Fruit fly (Drosophila melanogaster) whole organism, pupa: ENCODE data around the gene crq.

Experiments
- CG10348 ChIP-seq: fragments of 200-800 bp; sonication (Bioruptor generic); IDR thresholded peaks from 2 replicates; pipeline ENCODE4 v1.3.6; 2022; ENCODE audit warnings: missing biosample characterization, missing genetic modification characterization
- CG12605 ChIP-seq: fragments of 200-800 bp; sonication (Bioruptor generic); IDR thresholded peaks from 2 replicates; pipeline ENCODE4 v1.3.6; 2022; ENCODE audit warnings: missing biosample characterization, missing genetic modification characterization
- CG13204 ChIP-seq: fragments of 200-800 bp; sonication (Bioruptor generic); optimal IDR thresholded peaks from 2 replicates; lab custom pipeline; 2018; ENCODE audit warnings: missing biosample characterization, mild to moderate bottlenecking, missing genetic modification characterization, moderate library complexity
- CG14655 ChIP-seq: fragments of 200-800 bp; sonication (Bioruptor generic); optimal IDR thresholded peaks from 3 replicates; lab custom pipeline; 2017; ENCODE audit warnings: mild to moderate bottlenecking, missing biosample characterization, missing genetic modification reagents, missing genetic modification characterization
- CG15710 ChIP-seq: fragments of 200-800 bp; sonication (Bioruptor generic); optimal IDR thresholded peaks from 2 replicates; lab custom pipeline; 2018; ENCODE audit warnings: missing biosample characterization, mild to moderate bottlenecking, missing genetic modification characterization, moderate library complexity
- CG17806 ChIP-seq: fragments of 200-800 bp; sonication (Bioruptor generic); optimal IDR thresholded peaks from 2 replicates; lab custom pipeline; 2018; ENCODE audit warnings: missing biosample characterization, mild to moderate bottlenecking, missing genetic modification characterization, moderate library complexity
- CG32121 ChIP-seq: fragments of 200-800 bp; sonication (Bioruptor generic); IDR thresholded peaks from 2 replicates; pipeline ENCODE4 v1.3.6; 2022; ENCODE audit warnings: missing biosample characterization, missing genetic modification characterization
- CG34367 ChIP-seq: fragments of 200-800 bp; sonication (Bioruptor generic); optimal IDR thresholded peaks from 2 replicates; lab custom pipeline; 2018; ENCODE audit warnings: missing biosample characterization, mild to moderate bottlenecking, missing genetic modification characterization
- CG4496 ChIP-seq: fragments of 200-800 bp; sonication (Bioruptor generic); IDR thresholded peaks from 3 replicates; pipeline ENCODE4 v1.3.6; 2022; ENCODE audit warnings: missing biosample characterization, missing genetic modification characterization
- CG8159 ChIP-seq: fragments of 200-800 bp; sonication (Bioruptor generic); optimal IDR thresholded peaks from 3 replicates; lab custom pipeline; 2018; ENCODE audit warnings: missing biosample characterization, mild to moderate bottlenecking, missing genetic modification characterization, moderate library complexity
- CG8301 ChIP-seq: fragments of 200-800 bp; sonication (Bioruptor generic); optimal IDR thresholded peaks from 2 replicates; lab custom pipeline; 2018; ENCODE audit warnings: missing biosample characterization, mild to moderate bottlenecking, missing genetic modification characterization
- CG9948 ChIP-seq: fragments of 200-800 bp; sonication (Bioruptor generic); optimal IDR thresholded peaks from 2 replicates; lab custom pipeline; 2018; ENCODE audit warnings: missing biosample characterization, mild to moderate bottlenecking, missing genetic modification characterization, moderate library complexity
- D1 ChIP-seq: fragments of 200-800 bp; sonication (Bioruptor generic); optimal IDR thresholded peaks from 2 replicates; lab custom pipeline; 2018; ENCODE audit warnings: missing biosample characterization, mild to moderate bottlenecking, missing genetic modification characterization, moderate library complexity
- EcR ChIP-seq: fragments of 200-800 bp; sonication (Bioruptor generic); optimal IDR thresholded peaks from 3 replicates; lab custom pipeline; 2019; ENCODE audit warnings: missing biosample characterization, missing genetic modification characterization, mild to moderate bottlenecking, moderate library complexity, missing genetic modification reagents
- Ets98B ChIP-seq: fragments of 200-800 bp; sonication (Bioruptor generic); IDR thresholded peaks from 2 replicates; pipeline ENCODE4 v1.3.6; 2022; ENCODE audit warnings: missing biosample characterization, missing genetic modification characterization
- Pif1A ChIP-seq: fragments of 200-800 bp; sonication (Bioruptor generic); optimal IDR thresholded peaks from 3 replicates; lab custom pipeline; 2016; ENCODE audit warnings: missing biosample characterization, missing genetic modification characterization
- Pif1B ChIP-seq: fragments of 200-800 bp; sonication (Bioruptor generic); optimal IDR thresholded peaks from 3 replicates; lab custom pipeline; 2016; ENCODE audit warnings: missing biosample characterization, missing genetic modification characterization
- Snoo ChIP-seq: fragments of 200-800 bp; sonication (Bioruptor generic); optimal IDR thresholded peaks from 3 replicates; lab custom pipeline; 2017; ENCODE audit warnings: missing biosample characterization, mild to moderate bottlenecking, missing genetic modification characterization, inconsistent platforms
- fd96Ca ChIP-seq: fragments of 200-800 bp; sonication (Bioruptor generic); IDR thresholded peaks from 3 replicates; pipeline ENCODE4 v1.3.6; 2022; ENCODE audit warnings: missing biosample characterization, missing genetic modification characterization
- gl ChIP-seq: fragments of 200-800 bp; sonication (Bioruptor generic); optimal IDR thresholded peaks from 2 replicates; lab custom pipeline; 2018; ENCODE audit warnings: missing biosample characterization, mild to moderate bottlenecking, missing genetic modification characterization
- rn ChIP-seq: fragments of 200-800 bp; sonication (Bioruptor generic); IDR thresholded peaks from 2 replicates; pipeline ENCODE4 v1.3.6; 2022; ENCODE audit warnings: missing biosample characterization, missing genetic modification characterization

Gene crq

DNA sequence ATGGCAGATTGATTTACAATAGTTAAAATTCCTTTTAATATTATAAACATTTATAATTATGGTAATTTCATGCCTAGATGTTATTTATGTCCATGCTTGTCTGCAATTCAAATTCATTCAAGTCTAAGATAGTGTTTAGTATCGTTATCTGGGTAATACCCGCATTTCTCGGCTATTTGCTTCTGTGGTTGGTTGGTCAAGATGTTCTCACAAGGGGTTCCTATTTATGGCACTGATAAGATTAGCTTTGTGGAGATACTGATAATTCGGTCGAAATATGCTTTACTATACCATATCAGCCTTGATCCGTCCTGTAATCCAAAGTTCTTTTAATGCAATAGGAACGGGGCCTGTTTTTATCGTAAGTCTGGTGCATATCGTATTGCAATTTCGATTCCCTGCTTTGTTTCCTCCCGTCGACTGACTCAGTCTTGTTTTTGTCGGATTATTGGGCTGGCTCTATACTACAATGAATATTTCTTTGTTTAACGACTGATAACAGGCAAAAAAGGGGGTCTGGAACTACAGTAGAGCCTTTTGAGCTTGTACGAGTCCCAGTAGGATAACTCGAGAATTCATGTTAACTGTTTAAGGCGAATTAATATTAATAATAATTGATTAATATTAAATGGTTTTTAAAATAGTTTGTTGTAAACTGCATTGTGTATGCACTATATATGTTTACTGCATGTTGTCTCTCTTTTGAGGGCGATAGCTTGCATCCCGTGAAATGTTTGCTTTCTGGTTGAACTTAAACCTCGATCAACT lies 935 bp downstream of the crq start:
- TF ChIP-seq CG34367 (tag; lab: Kevin White, UChicago) (no peak), fd96Ca (no peak), CG32121 (GFP tag; lab: Robert Waterston, UW) (peak; percentile 71), CG17806 (tag; lab: Kevin White, UChicago) (peak; percentile 53), Pif1B (GFP tag; lab: Kevin White, UChicago) (peak; percentile 40), CG4496 (GFP tag; lab: Robert Waterston, UW) (peak; percentile 55; the same call in 2 of the 3 replicates), gl (tag; lab: Kevin White, UChicago) (no peak), CG12605 (no peak), CG8159 (tag; lab: Kevin White, UChicago) (peak; percentile 60), rn (GFP tag; lab: Robert Waterston, UW) (no peak), D1 (no peak), EcR (GFP tag; lab: Kevin White, UChicago) (peak; percentile 35), CG13204 (GFP tag; lab: Kevin White, UChicago) (no peak), Snoo (tag; lab: Kevin White, UChicago) (no peak), CG15710 (tag; lab: Kevin White, UChicago) (peak; percentile 44), CG9948 (tag; lab: Kevin White, UChicago) (peak; percentile 15), Ets98B (peak; percentile 60; the same call in 1 of the 2 replicates), CG10348 (GFP tag; lab: Robert Waterston, UW) (no peak), Pif1A (no peak), CG8301 (no peak), CG14655 (GFP tag; lab: Kevin White, UChicago) (no peak)

DNA sequence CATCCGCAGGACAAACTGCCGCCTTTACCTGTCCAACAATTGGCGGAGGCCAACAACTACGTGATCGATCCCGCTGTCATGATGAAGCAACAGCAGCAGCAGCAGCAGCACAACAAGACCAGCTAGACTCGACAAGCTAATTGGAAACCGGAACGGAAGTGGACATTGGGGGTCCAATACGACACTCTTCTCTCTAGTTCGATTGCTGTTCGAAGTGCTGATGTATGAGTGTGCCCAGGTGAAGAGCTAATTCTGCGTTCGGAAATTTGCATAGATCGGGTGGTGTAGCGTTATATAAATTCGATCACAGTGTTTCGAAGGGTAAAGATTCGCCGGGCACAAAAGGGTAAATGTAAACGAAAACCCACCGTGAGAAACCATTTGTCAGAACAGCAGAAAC lies 5.7 kb downstream of the crq start:
- TF ChIP-seq CG17806 (tag; lab: Kevin White, UChicago) (no peak), CG8159 (tag; lab: Kevin White, UChicago) (no peak), Snoo (tag; lab: Kevin White, UChicago) (no peak), CG34367 (tag; lab: Kevin White, UChicago) (no peak), Ets98B (no peak), Pif1A (no peak), EcR (GFP tag; lab: Kevin White, UChicago) (no peak), CG14655 (GFP tag; lab: Kevin White, UChicago) (no peak), Pif1B (GFP tag; lab: Kevin White, UChicago) (no peak), rn (GFP tag; lab: Robert Waterston, UW) (no peak), gl (tag; lab: Kevin White, UChicago) (no peak), CG10348 (GFP tag; lab: Robert Waterston, UW) (no peak), CG15710 (tag; lab: Kevin White, UChicago) (no peak), CG9948 (tag; lab: Kevin White, UChicago) (no peak), CG8301 (no peak), D1 (no peak), fd96Ca (no peak), CG12605 (no peak)

DNA sequence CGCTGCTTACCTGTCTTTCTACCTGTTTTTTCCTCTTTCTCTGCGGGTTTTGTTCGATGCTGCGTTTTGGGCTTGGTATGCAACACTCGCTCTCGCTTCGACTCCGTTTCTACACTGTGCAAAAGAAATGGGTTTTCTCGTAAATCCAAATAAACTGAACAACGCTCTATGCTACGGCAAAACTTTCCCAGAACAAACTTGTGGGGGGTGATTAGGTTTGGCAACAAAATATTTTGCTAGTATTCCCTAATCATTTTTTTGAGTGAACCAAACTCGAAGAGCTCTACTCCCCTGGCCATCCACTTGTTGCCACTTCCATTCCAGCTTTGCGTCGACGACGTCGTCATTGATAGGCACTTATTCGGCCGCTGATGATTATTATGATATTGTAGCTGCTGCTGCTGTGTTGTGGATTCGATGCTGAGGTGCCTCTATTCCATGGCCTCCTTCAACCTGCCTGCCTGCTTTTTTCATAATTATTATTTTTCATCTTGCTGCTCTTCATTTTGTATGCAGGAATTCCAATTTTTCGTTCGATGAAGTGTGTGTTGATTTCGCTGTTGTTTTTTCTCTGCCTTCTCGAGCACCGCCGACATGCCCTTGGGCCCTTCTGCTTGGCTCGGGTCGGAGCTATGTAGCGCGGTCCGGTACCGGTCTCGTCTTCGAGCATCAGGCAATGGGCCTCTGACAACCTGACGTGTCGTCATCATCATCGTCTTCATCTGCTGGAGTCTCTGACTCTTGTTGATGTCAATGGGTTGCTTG lies 10.7 kb downstream of the crq start:
- peak; percentile 90 for TF ChIP-seq rn (GFP tag; lab: Robert Waterston, UW)
- TF ChIP-seq CG4496 (GFP tag; lab: Robert Waterston, UW), result peak; percentile 96
- no peak for TF ChIP-seq D1
- peak; percentile 97 for TF ChIP-seq Pif1B (GFP tag; lab: Kevin White, UChicago)
- peak; percentile 93 for TF ChIP-seq CG14655 (GFP tag; lab: Kevin White, UChicago)
- TF ChIP-seq Pif1A, result peak; percentile 98
- peak; percentile 92 for TF ChIP-seq CG8301
- peak; percentile 89 for TF ChIP-seq CG13204 (GFP tag; lab: Kevin White, UChicago)
- peak; percentile 96 for TF ChIP-seq CG15710 (tag; lab: Kevin White, UChicago)
- TF ChIP-seq CG8159 (tag; lab: Kevin White, UChicago), result peak; percentile 95
- peak; percentile 96 for TF ChIP-seq fd96Ca
- 0 out of 2 replicates have a peak, but pooled peaks have one; percentile 36 for TF ChIP-seq CG10348 (GFP tag; lab: Robert Waterston, UW)
- TF ChIP-seq CG9948 (tag; lab: Kevin White, UChicago), result peak; percentile 94
- peak; percentile 96 for TF ChIP-seq Ets98B
- peak; percentile 95 for TF ChIP-seq Snoo (tag; lab: Kevin White, UChicago)
- TF ChIP-seq gl (tag; lab: Kevin White, UChicago), result peak; percentile 93
- TF ChIP-seq EcR (GFP tag; lab: Kevin White, UChicago), result peak; percentile 65
- TF ChIP-seq CG17806 (tag; lab: Kevin White, UChicago), result peak; percentile 96
- TF ChIP-seq CG12605, result peak; percentile 92
- peak; percentile 89 for TF ChIP-seq CG32121 (GFP tag; lab: Robert Waterston, UW)
- peak; percentile 95 for TF ChIP-seq CG34367 (tag; lab: Kevin White, UChicago)

DNA sequence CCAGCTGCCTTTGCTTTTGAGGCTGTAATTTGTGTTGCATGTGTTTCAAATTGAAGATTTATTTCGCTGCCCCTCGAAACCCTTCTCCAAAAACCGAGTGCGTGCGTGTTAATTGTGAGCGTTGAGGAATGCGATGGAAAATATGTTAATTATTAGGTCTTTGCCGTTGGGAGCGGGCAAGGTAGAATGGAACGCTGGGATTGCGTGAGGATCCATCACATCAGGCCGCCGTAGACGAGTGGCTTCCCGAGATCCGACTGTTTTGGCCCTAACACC lies 11.4 kb downstream of the crq start:
- TF ChIP-seq CG17806 (tag; lab: Kevin White, UChicago), result no peak
- no peak for TF ChIP-seq Pif1A
- no peak for TF ChIP-seq CG8159 (tag; lab: Kevin White, UChicago)
- no peak for TF ChIP-seq CG10348 (GFP tag; lab: Robert Waterston, UW)
- no peak for TF ChIP-seq CG15710 (tag; lab: Kevin White, UChicago)
- TF ChIP-seq gl (tag; lab: Kevin White, UChicago), result no peak
- TF ChIP-seq, all 21 proteins: peak for 0
